Worm (Caenorhabditis elegans) whole organism, young adult: ENCODE results near the gene Y45F3A.1.

Experiments
- B0019.2 ChIP-seq: fragments of 200-800 bp; sonication (Bioruptor generic); conservative IDR thresholded peaks from 2 replicates; pipeline ENCODE4 v1.3.6; 2022; ENCODE audit warnings: missing genetic modification reagents, missing genetic modification characterization, missing compliant biosample characterization
- F23B12.7 ChIP-seq: sonication (generic microtip); optimal IDR thresholded peaks from 2 replicates; lab custom pipeline; 2017; ENCODE audit warnings: missing genetic modification characterization, mild to moderate bottlenecking, missing compliant biosample characterization, antibody characterized with exemption, moderate library complexity; ENCODE audit not compliant: insufficient read depth
- F33H1.4 ChIP-seq: fragments of 200-800 bp; sonication (Bioruptor generic); IDR thresholded peaks from 2 replicates; pipeline ENCODE4 v1.3.6; 2022; ENCODE audit warnings: missing genetic modification reagents, missing genetic modification characterization, missing compliant biosample characterization
- F52B5.7 ChIP-seq: sonication (generic microtip); optimal IDR thresholded peaks from 2 replicates; lab custom pipeline; 2016; ENCODE audit warnings: mild to moderate bottlenecking, missing genetic modification characterization, missing compliant biosample characterization
- F55B11.4 ChIP-seq: sonication (generic microtip); optimal IDR thresholded peaks from 2 replicates; lab custom pipeline; 2016; ENCODE audit warnings: missing compliant biosample characterization, missing genetic modification characterization, borderline replicate concordance; ENCODE audit not compliant: insufficient read depth
- K11D2.4 ChIP-seq: fragments of 200-800 bp; sonication (Bioruptor generic); IDR thresholded peaks from 2 replicates; pipeline ENCODE4 v1.3.6; 2022; ENCODE audit warnings: missing genetic modification reagents, missing genetic modification characterization, missing compliant biosample characterization
- T26A5.8 ChIP-seq: sonication (generic microtip); optimal IDR thresholded peaks from 2 replicates; lab custom pipeline; 2016; ENCODE audit warnings: missing genetic modification characterization, missing compliant biosample characterization
- Y53F4B.3 ChIP-seq: fragments of 200-800 bp; sonication (Bioruptor generic); IDR thresholded peaks from 2 replicates; pipeline ENCODE4 v1.3.6; 2022; ENCODE audit warnings: missing genetic modification reagents, missing genetic modification characterization, missing compliant biosample characterization
- Y53G8AR.9 ChIP-seq: fragments of 200-800 bp; sonication (Bioruptor generic); conservative IDR thresholded peaks from 2 replicates; pipeline ENCODE4 v1.3.6; 2022; ENCODE audit warnings: missing genetic modification reagents, missing genetic modification characterization, missing compliant biosample characterization
- attf-6 ChIP-seq: fragments of 200-800 bp; sonication (Bioruptor generic); IDR thresholded peaks from 2 replicates; pipeline ENCODE4 v1.3.6; 2022; ENCODE audit warnings: missing genetic modification reagents, missing genetic modification characterization, missing compliant biosample characterization
- ccch-3 ChIP-seq: fragments of 200-800 bp; sonication (Bioruptor generic); optimal IDR thresholded peaks from 2 replicates; lab custom pipeline; 2018; ENCODE audit warnings: mild to moderate bottlenecking, missing genetic modification characterization, missing compliant biosample characterization
- cebp-2 ChIP-seq: fragments of 200-800 bp; sonication (Bioruptor generic); IDR thresholded peaks from 2 replicates; pipeline ENCODE4 v1.3.6; 2022; ENCODE audit warnings: missing genetic modification characterization, missing compliant biosample characterization
- dox-1 ChIP-seq: fragments of 200-800 bp; sonication (Bioruptor generic); IDR thresholded peaks from 2 replicates; pipeline ENCODE4 v1.3.6; 2022; ENCODE audit warnings: missing genetic modification reagents, missing genetic modification characterization, missing compliant biosample characterization
- egl-18 ChIP-seq: fragments of 200-800 bp; sonication (Bioruptor generic); IDR thresholded peaks from 2 replicates; pipeline ENCODE4 v1.3.6; 2022; ENCODE audit warnings: missing genetic modification reagents, missing genetic modification characterization, missing compliant biosample characterization
- egrh-3 ChIP-seq: fragments of 200-800 bp; sonication (Bioruptor generic); IDR thresholded peaks from 2 replicates; pipeline ENCODE4 v1.3.6; 2022; ENCODE audit warnings: missing genetic modification reagents, missing genetic modification characterization, missing compliant biosample characterization
- ekl-4 ChIP-seq: fragments of 200-800 bp; sonication (Bioruptor generic); IDR thresholded peaks from 2 replicates; pipeline ENCODE4 v1.3.6; 2022; ENCODE audit warnings: missing genetic modification reagents, missing genetic modification characterization, missing compliant biosample characterization
- ets-4 ChIP-seq: fragments of 200-800 bp; sonication (Bioruptor generic); optimal IDR thresholded peaks from 2 replicates; lab custom pipeline; 2018; ENCODE audit warnings: mild to moderate bottlenecking, missing genetic modification characterization, missing compliant biosample characterization
- lin-26 ChIP-seq: fragments of 200-800 bp; sonication (Bioruptor generic); IDR thresholded peaks from 2 replicates; pipeline ENCODE4 v1.3.6; 2022; ENCODE audit warnings: missing genetic modification reagents, missing genetic modification characterization, missing compliant biosample characterization
- lsl-1 ChIP-seq: fragments of 200-800 bp; sonication (Bioruptor generic); optimal IDR thresholded peaks from 2 replicates; lab custom pipeline; 2018; ENCODE audit warnings: mild to moderate bottlenecking, missing genetic modification characterization, moderate library complexity, missing compliant biosample characterization
- madf-3 ChIP-seq: fragments of 200-800 bp; sonication (Bioruptor generic); IDR thresholded peaks from 2 replicates; pipeline ENCODE4 v1.3.6; 2022; ENCODE audit warnings: missing genetic modification reagents, missing genetic modification characterization, missing compliant biosample characterization
- mcd-1 ChIP-seq: fragments of 200-800 bp; sonication (Bioruptor generic); IDR thresholded peaks from 2 replicates; pipeline ENCODE4 v1.3.6; 2022; ENCODE audit warnings: missing genetic modification reagents, missing genetic modification characterization, missing compliant biosample characterization
- mel-28 ChIP-seq: sonication (generic microtip); optimal IDR thresholded peaks from 2 replicates; lab custom pipeline; 2016; ENCODE audit warnings: borderline replicate concordance, mild to moderate bottlenecking, missing genetic modification characterization, missing compliant biosample characterization
- nhr-27 ChIP-seq: fragments of 200-800 bp; sonication (Bioruptor generic); optimal IDR thresholded peaks from 2 replicates; lab custom pipeline; 2018; ENCODE audit warnings: mild to moderate bottlenecking, missing genetic modification characterization, moderate library complexity, missing compliant biosample characterization
- nhr-80 ChIP-seq: sonication (generic microtip); optimal IDR thresholded peaks from 2 replicates; lab custom pipeline; 2016; ENCODE audit warnings: missing genetic modification characterization, missing compliant biosample characterization
- rpc-1 ChIP-seq, 2 experiments: fragments of 150-350 bp in 1 of 2; sonication (generic microtip) in 1 of 2; optimal IDR thresholded peaks; 2 replicates each; lab custom pipeline; 2014 to 2018; ENCODE audit warnings: missing biosample characterization in 1 of 2, missing genetic modification characterization in 1 of 2, missing genetic modification reagents in 1 of 2, missing genotype in 1 of 2
- sea-2 ChIP-seq: fragments of 200-800 bp; sonication (Bioruptor generic); IDR thresholded peaks from 2 replicates; pipeline ENCODE4 v1.3.6; 2022; ENCODE audit warnings: missing genetic modification characterization, missing compliant biosample characterization
- snpc-4 ChIP-seq, 5 experiments: fragments of 150-350 bp in 1 of 5; sonication (generic microtip) in 4 of 5; optimal IDR thresholded peaks; 2 replicates each; lab custom pipeline; 2014 to 2018; ENCODE audit warnings: missing genetic modification characterization in 5 of 5, missing biosample characterization in 3 of 5, antibody characterized with exemption in 2 of 5, mild to moderate bottlenecking in 2 of 5, missing compliant biosample characterization in 2 of 5, missing genotype in 2 of 5, moderate library complexity in 2 of 5, missing genetic modification reagents in 1 of 5
- tlf-1 ChIP-seq: fragments of 200-800 bp; sonication (Bioruptor generic); optimal IDR thresholded peaks from 2 replicates; lab custom pipeline; 2018; ENCODE audit warnings: mild to moderate bottlenecking, missing genetic modification characterization, missing compliant biosample characterization
- unc-62 ChIP-seq: fragments of 150-350 bp; optimal IDR thresholded peaks from 2 replicates; lab custom pipeline; 2014; ENCODE audit warnings: missing biosample characterization, missing genetic modification reagents, missing genetic modification characterization
- zfh-2 ChIP-seq: fragments of 200-800 bp; sonication (Bioruptor generic); conservative IDR thresholded peaks from 2 replicates; pipeline ENCODE4 v1.3.6; 2022; ENCODE audit warnings: missing genetic modification reagents, missing genetic modification characterization, missing compliant biosample characterization
- ztf-22 ChIP-seq: fragments of 200-800 bp; sonication (Bioruptor generic); optimal IDR thresholded peaks from 2 replicates; lab custom pipeline; 2018; ENCODE audit warnings: mild to moderate bottlenecking, missing genetic modification characterization, moderate library complexity, missing compliant biosample characterization
- ztf-28 ChIP-seq: fragments of 200-800 bp; sonication (Bioruptor generic); IDR thresholded peaks from 2 replicates; pipeline ENCODE4 v1.3.6; 2022; ENCODE audit warnings: missing genetic modification reagents, missing genetic modification characterization, missing compliant biosample characterization

The Y45F3A.1 gene

DNA sequence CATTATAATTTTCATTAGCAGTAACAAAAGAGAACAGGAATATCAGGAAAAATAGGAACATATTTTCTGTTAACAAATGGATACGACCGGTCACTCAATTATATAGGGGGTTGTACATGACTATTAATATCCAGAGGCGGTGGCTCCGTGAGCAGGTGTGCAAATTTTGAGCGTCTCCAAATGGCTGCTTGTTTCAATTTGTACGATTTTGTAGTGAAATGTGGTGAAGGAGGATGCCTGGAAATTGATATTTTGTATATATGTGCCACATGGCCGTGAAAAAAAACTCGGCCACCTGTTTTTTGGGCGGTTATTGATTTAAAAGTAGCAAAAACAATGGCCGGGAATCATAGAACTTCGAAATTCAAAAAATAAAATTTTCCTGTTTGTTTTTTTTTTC, 31.0 kb upstream of the Y45F3A.1 start, which contains the start of gene Y45F3A.8:
Y45F3A.8 (minus strand) TSS at position 101 of the 400 bp plus-strand sequence.
- no peak for TF ChIP-seq lsl-1 (GFP tag; lab: Kevin White, UChicago)
- TF ChIP-seq ztf-22 (GFP tag; lab: Kevin White, UChicago) = no peak
- no peak for TF ChIP-seq attf-6 (GFP tag; lab: Robert Waterston, UW)
- TF ChIP-seq F55B11.4 (tag; lab: Kevin White, UChicago) = no peak
- no peak for TF ChIP-seq ets-4
- no peak for TF ChIP-seq sea-2 (GFP tag; lab: Robert Waterston, UW)
- TF ChIP-seq F52B5.7 (tag; lab: Kevin White, UChicago) = no peak
- no peak for TF ChIP-seq F23B12.7 (tag; lab: Kevin White, UChicago)
- TF ChIP-seq dox-1 = no peak
- TF ChIP-seq nhr-27 = no peak
- no peak for TF ChIP-seq mcd-1 (GFP tag; lab: Robert Waterston, UW)
- no peak for TF ChIP-seq egrh-3 (GFP tag; lab: Robert Waterston, UW)

DNA sequence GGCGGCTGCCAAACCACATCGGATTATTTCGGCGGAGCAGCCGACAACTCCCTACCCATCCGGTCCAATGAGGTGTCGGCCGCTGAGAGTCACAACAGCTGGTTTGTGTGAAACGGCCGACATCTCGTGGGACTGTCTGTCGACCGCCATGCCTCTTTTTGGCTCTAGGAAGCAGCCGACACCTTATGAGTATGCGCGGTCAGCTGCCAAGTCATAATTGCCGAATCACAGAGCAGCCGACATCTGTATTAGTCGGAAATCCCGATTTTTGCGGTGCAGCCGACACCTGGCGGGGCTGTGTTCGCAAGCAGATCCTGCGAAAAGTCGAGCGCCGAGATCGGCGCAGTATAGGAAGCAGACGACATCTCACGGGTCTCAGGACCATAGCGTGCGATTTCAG, 30.4 kb upstream of the Y45F3A.1 start:
- TF ChIP-seq zfh-2 (GFP tag; lab: Robert Waterston, UW) = peak; percentile 76
- TF ChIP-seq cebp-2 = no peak
- peak; percentile 49 for TF ChIP-seq snpc-4 (GFP tag; optimal IDR thresholded peaks at IDR 0.05; lab: Kevin White, UChicago)
- no peak for TF ChIP-seq snpc-4 (tag; optimal IDR thresholded peaks at IDR 0.05; lab: Kevin White, UChicago)

DNA sequence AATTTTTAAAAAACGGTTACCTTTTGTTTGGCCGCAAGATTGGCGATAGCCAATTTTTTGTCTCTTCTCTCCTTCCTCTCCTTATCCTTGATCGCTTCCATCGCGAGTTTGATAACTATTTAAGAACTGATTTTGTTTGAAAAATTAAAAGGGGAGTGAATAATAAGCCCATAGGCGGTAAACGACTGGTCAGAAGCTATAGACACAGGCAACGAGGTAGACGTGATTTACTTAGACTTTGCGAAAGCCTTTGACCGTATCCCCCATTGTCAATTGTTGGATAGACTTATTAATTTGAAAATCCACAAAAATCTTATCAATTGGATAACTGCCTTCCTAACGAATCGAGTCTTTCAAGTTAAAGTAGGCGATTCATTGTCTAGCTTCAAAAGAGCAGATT, 24.5 kb upstream of the Y45F3A.1 start, which contains the start of gene Y45F3A.5:
Y45F3A.5 (minus strand) TSS at position 101 of the 400 bp plus-strand sequence.
- TF ChIP-seq F33H1.4 (GFP tag; lab: Robert Waterston, UW) = no peak
- TF ChIP-seq attf-6 (GFP tag; lab: Robert Waterston, UW) = no peak
- no peak for TF ChIP-seq nhr-80
- TF ChIP-seq Y53G8AR.9 (GFP tag; lab: Robert Waterston, UW) = no peak
- TF ChIP-seq T26A5.8 (tag; lab: Kevin White, UChicago) = no peak
- TF ChIP-seq ekl-4 = no peak
- TF ChIP-seq B0019.2 (GFP tag; lab: Robert Waterston, UW) = no peak
- no peak for TF ChIP-seq Y53F4B.3 (GFP tag; lab: Robert Waterston, UW)
- no peak for TF ChIP-seq K11D2.4 (GFP tag; lab: Robert Waterston, UW)
- no peak for TF ChIP-seq mel-28 (tag; lab: Kevin White, UChicago)
- TF ChIP-seq ccch-3 (GFP tag; lab: Kevin White, UChicago) = no peak
- no peak for TF ChIP-seq tlf-1
- TF ChIP-seq ztf-28 (GFP tag; lab: Robert Waterston, UW) = no peak
- TF ChIP-seq rpc-1 (optimal IDR thresholded peaks at IDR 0.05; lab: Kevin White, UChicago) = no peak
- TF ChIP-seq rpc-1 (tag; optimal IDR thresholded peaks at IDR 0.05; lab: Kevin White, UChicago) = no peak
- no peak for TF ChIP-seq egl-18 (GFP tag; lab: Robert Waterston, UW)
- no peak for TF ChIP-seq madf-3 (GFP tag; lab: Robert Waterston, UW)
- no peak for TF ChIP-seq egrh-3 (GFP tag; lab: Robert Waterston, UW)

DNA sequence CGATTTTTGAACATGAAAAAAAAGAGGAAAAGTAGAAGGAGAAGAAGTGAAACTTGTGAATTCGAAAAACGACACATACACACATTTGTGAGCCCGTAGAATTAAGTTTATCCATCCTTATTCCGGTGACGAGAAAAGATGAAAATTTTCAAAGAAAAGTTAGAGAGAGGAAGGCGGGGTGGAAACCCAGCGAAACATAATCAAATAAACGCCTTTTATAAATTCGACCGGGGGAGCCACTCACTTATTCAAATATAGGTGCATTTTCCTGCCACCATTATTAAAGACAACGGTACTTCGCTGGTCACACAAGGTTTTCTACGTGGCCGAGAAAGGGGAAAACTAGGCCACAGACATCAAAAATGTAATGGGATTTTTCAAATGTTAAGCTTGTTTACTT, 21.8 kb upstream of the Y45F3A.1 start:
- TF ChIP-seq lin-26 (GFP tag; lab: Robert Waterston, UW) (0 out of 2 replicates have a peak, but pooled peaks have one; percentile 25), sea-2 (GFP tag; lab: Robert Waterston, UW) (no peak), unc-62 (no peak)
